Worm (Caenorhabditis elegans) whole organism, young adult: ENCODE data around the gene cwp-4.

Experiments
- ceh-91 ChIP-seq: fragments of 200-800 bp; sonication (Bioruptor generic); IDR thresholded peaks from 2 replicates; pipeline ENCODE4 v1.3.6; 2022; ENCODE audit warnings: missing genetic modification reagents, missing genetic modification characterization, missing compliant biosample characterization
- egl-18 ChIP-seq: fragments of 200-800 bp; sonication (Bioruptor generic); IDR thresholded peaks from 2 replicates; pipeline ENCODE4 v1.3.6; 2022; ENCODE audit warnings: missing genetic modification reagents, missing genetic modification characterization, missing compliant biosample characterization
- egrh-3 ChIP-seq: fragments of 200-800 bp; sonication (Bioruptor generic); IDR thresholded peaks from 2 replicates; pipeline ENCODE4 v1.3.6; 2022; ENCODE audit warnings: missing genetic modification reagents, missing genetic modification characterization, missing compliant biosample characterization
- him-1 ChIP-seq: sonication (generic microtip); optimal IDR thresholded peaks from 2 replicates; lab custom pipeline; 2016; ENCODE audit warnings: missing genotype, missing genetic modification reagents, missing genetic modification characterization, missing compliant biosample characterization
- lin-26 ChIP-seq: fragments of 200-800 bp; sonication (Bioruptor generic); IDR thresholded peaks from 2 replicates; pipeline ENCODE4 v1.3.6; 2022; ENCODE audit warnings: missing genetic modification reagents, missing genetic modification characterization, missing compliant biosample characterization
- madf-3 ChIP-seq: fragments of 200-800 bp; sonication (Bioruptor generic); IDR thresholded peaks from 2 replicates; pipeline ENCODE4 v1.3.6; 2022; ENCODE audit warnings: missing genetic modification reagents, missing genetic modification characterization, missing compliant biosample characterization
- nhr-179 ChIP-seq: sonication (generic microtip); optimal IDR thresholded peaks from 2 replicates; lab custom pipeline; 2016; ENCODE audit warnings: mild to moderate bottlenecking, missing genetic modification characterization, missing compliant biosample characterization
- ztf-26 ChIP-seq: sonication (generic microtip); optimal IDR thresholded peaks from 2 replicates; lab custom pipeline; 2017; ENCODE audit warnings: missing genetic modification characterization, missing compliant biosample characterization

DNA sequence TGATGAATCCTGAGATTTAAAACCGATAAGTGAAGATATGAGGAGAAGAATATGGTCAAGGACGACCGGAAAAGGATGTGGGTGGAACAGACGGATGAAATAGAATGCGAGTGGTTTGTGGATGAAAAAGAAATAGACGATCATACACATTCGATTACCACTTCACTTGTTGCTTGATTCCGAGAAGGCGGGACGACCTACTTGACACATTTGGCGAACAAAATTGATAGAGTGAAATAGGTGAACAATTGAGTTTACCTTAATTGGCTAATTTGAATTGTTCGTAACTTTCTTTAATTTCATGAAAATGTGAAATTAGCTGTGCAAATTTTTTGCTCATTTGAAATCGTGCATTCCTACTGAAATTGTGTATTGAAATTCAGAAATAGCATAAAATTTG lies 18.6 kb downstream of the cwp-4 start, which contains the start of gene Y58A7A.2:
- TF ChIP-seq ztf-26 (tag; lab: Kevin White, UChicago) (no peak), nhr-179 (tag; lab: Kevin White, UChicago) (no peak), egl-18 (no peak), lin-26 (GFP tag; lab: Robert Waterston, UW) (no peak), egrh-3 (GFP tag; lab: Robert Waterston, UW) (no peak), ceh-91 (GFP tag; lab: Robert Waterston, UW) (no peak), madf-3 (GFP tag; lab: Robert Waterston, UW) (no peak), him-1 (tag; lab: Kevin White, UChicago) (no peak)
